Worm (Caenorhabditis elegans): ENCODE data around the gene F13D11.4.

ce11 chrX:5818176-5818575 lies 16.4 kb downstream of the F13D11.4 start:
- no peak for TF ChIP-seq sox-4 (tag; optimal IDR thresholded peaks at IDR 0.05)
- no peak for TF ChIP-seq fkh-10 (GFP tag; optimal IDR thresholded peaks at IDR 0.05)
- TF ChIP-seq elt-4 (tag; optimal IDR thresholded peaks at IDR 0.05), result no peak
- no peak for TF ChIP-seq pag-3 (tag; optimal IDR thresholded peaks at IDR 0.05; ENCODE audit: borderline replicate concordance)
- TF ChIP-seq nfya-1 (tag; optimal IDR thresholded peaks at IDR 0.05), result peak; percentile 60
- TF ChIP-seq ceh-48 (tag; optimal IDR thresholded peaks at IDR 0.05), result no peak
- TF ChIP-seq che-1 (tag; optimal IDR thresholded peaks at IDR 0.05), result no peak
- peak; percentile 31 for TF ChIP-seq nhr-232 (tag; optimal IDR thresholded peaks at IDR 0.05)
- TF ChIP-seq Y22D7AL.16 (tag; optimal IDR thresholded peaks at IDR 0.05), result no peak
- TF ChIP-seq hlh-6 (tag; optimal IDR thresholded peaks at IDR 0.05), result no peak
- no peak for TF ChIP-seq sox-2 (GFP tag; IDR thresholded peaks at IDR 0.05)
- no peak for TF ChIP-seq unc-3 (GFP tag; conservative IDR thresholded peaks at IDR 0.05)
- no peak for TF ChIP-seq unc-3 (tag; optimal IDR thresholded peaks at IDR 0.05)

Data from whole organism, late embryonic.